Fruit fly (Drosophila melanogaster) whole organism, embryonic: Measurements from ENCODE around the gene CtsF.
A peak's percentile ranks its signal among the peaks of the same experiment; 100 is the strongest.

ENCODE experiments used
- Aef1 ChIP-seq: fragments of 200-800 bp; sonication (Bioruptor generic); IDR thresholded peaks from 3 replicates; pipeline ENCODE4 v1.3.6; 2022; ENCODE audit warnings: missing biosample characterization, missing genetic modification characterization
- Asciz ChIP-seq: fragments of 200-800 bp; sonication (Bioruptor generic); optimal IDR thresholded peaks from 2 replicates; lab custom pipeline; 2017; ENCODE audit warnings: missing biosample characterization, mild to moderate bottlenecking, missing genetic modification characterization, missing genetic modification reagents
- B-H2 ChIP-seq: fragments of 200-800 bp; sonication (Bioruptor generic); optimal IDR thresholded peaks from 2 replicates; lab custom pipeline; 2018; ENCODE audit warnings: missing biosample characterization, mild to moderate bottlenecking, missing genetic modification characterization
- BEAF-32 ChIP-seq: fragments of 200-800 bp; sonication (Bioruptor generic); optimal IDR thresholded peaks from 3 replicates; lab custom pipeline; 2017; ENCODE audit warnings: missing biosample characterization, missing genetic modification characterization, mild to moderate bottlenecking, moderate library complexity, missing genetic modification reagents
- CG12104 ChIP-seq: fragments of 200-800 bp; sonication (Bioruptor generic); optimal IDR thresholded peaks from 3 replicates; lab custom pipeline; 2016; ENCODE audit warnings: missing biosample characterization, missing genetic modification characterization
- CG12659 ChIP-seq: fragments of 200-800 bp; sonication (Bioruptor generic); optimal IDR thresholded peaks from 3 replicates; lab custom pipeline; 2017; ENCODE audit warnings: mild to moderate bottlenecking, missing biosample characterization, missing genetic modification reagents, missing genetic modification characterization
- CG12744 ChIP-seq: fragments of 200-800 bp; sonication (Bioruptor generic); optimal IDR thresholded peaks from 2 replicates; lab custom pipeline; 2016; ENCODE audit warnings: missing biosample characterization, missing genetic modification characterization
- CG13123 ChIP-seq: fragments of 200-800 bp; sonication (Bioruptor generic); optimal IDR thresholded peaks from 2 replicates; lab custom pipeline; 2016; ENCODE audit warnings: missing biosample characterization, missing genetic modification characterization
- CG13287 ChIP-seq: fragments of 200-800 bp; sonication (Bioruptor generic); IDR thresholded peaks from 2 replicates; pipeline ENCODE4 v1.3.6; 2022; ENCODE audit warnings: missing biosample characterization, missing genetic modification characterization; ENCODE audit not compliant: partially characterized antibody
- CG13894 ChIP-seq: fragments of 200-800 bp; sonication (Bioruptor generic); optimal IDR thresholded peaks from 3 replicates; lab custom pipeline; 2018; ENCODE audit warnings: missing biosample characterization, mild to moderate bottlenecking, missing genetic modification characterization, moderate library complexity
- CG15479 ChIP-seq: fragments of 200-800 bp; sonication (Bioruptor generic); optimal IDR thresholded peaks from 3 replicates; lab custom pipeline; 2019; ENCODE audit warnings: missing biosample characterization, mild to moderate bottlenecking, missing genetic modification characterization, moderate library complexity
- CG32772 ChIP-seq: fragments of 200-800 bp; sonication (Bioruptor generic); IDR thresholded peaks from 2 replicates; pipeline ENCODE4 v1.3.6; 2022; ENCODE audit warnings: missing biosample characterization, missing genetic modification characterization
- CG33213 ChIP-seq: fragments of 200-800 bp; sonication (Bioruptor generic); optimal IDR thresholded peaks from 3 replicates; lab custom pipeline; 2016; ENCODE audit warnings: missing biosample characterization, missing genetic modification characterization
- CG34376 ChIP-seq: fragments of 200-800 bp; sonication (Bioruptor generic); optimal IDR thresholded peaks from 2 replicates; lab custom pipeline; 2018; ENCODE audit warnings: missing biosample characterization, mild to moderate bottlenecking, missing genetic modification characterization
- CG5245 ChIP-seq: fragments of 200-800 bp; sonication (Bioruptor generic); optimal IDR thresholded peaks from 3 replicates; lab custom pipeline; 2016; ENCODE audit warnings: missing biosample characterization, missing genetic modification characterization
- CG6683 ChIP-seq: fragments of 200-800 bp; sonication (Bioruptor generic); optimal IDR thresholded peaks from 2 replicates; lab custom pipeline; 2017; ENCODE audit warnings: missing biosample characterization, mild to moderate bottlenecking, missing genetic modification characterization, missing genetic modification reagents
- CG9215 ChIP-seq: fragments of 200-800 bp; sonication (Bioruptor generic); IDR thresholded peaks from 2 replicates; pipeline ENCODE4 v1.3.6; 2022; ENCODE audit warnings: missing biosample characterization, missing genetic modification characterization
- CG9437 ChIP-seq: fragments of 200-800 bp; sonication (Bioruptor generic); optimal IDR thresholded peaks from 2 replicates; lab custom pipeline; 2018; ENCODE audit warnings: missing biosample characterization, mild to moderate bottlenecking, missing genetic modification characterization
- CrebB ChIP-seq: fragments of 200-800 bp; sonication (Bioruptor generic); optimal IDR thresholded peaks from 3 replicates; lab custom pipeline; 2018; ENCODE audit warnings: missing biosample characterization, mild to moderate bottlenecking, missing genetic modification characterization
- D19B ChIP-seq: fragments of 200-800 bp; sonication (Bioruptor generic); optimal IDR thresholded peaks from 2 replicates; lab custom pipeline; 2017; ENCODE audit warnings: missing biosample characterization, mild to moderate bottlenecking, missing genetic modification characterization
- Dip2 ChIP-seq: fragments of 200-800 bp; sonication (Bioruptor generic); IDR thresholded peaks from 2 replicates; pipeline ENCODE4 v1.3.6; 2022; ENCODE audit warnings: missing biosample characterization, missing genetic modification characterization
- E2f2 ChIP-seq: fragments of 200-800 bp; sonication (Bioruptor generic); IDR thresholded peaks from 2 replicates; pipeline ENCODE4 v1.3.6; 2022; ENCODE audit warnings: missing biosample characterization, missing genetic modification characterization
- Elba2 ChIP-seq: fragments of 200-800 bp; sonication (Bioruptor generic); optimal IDR thresholded peaks from 3 replicates; lab custom pipeline; 2016; ENCODE audit warnings: missing biosample characterization, missing genetic modification characterization
- H2.0 ChIP-seq: fragments of 200-800 bp; sonication (Bioruptor generic); IDR thresholded peaks from 2 replicates; pipeline ENCODE4 v1.3.6; 2022; ENCODE audit warnings: missing biosample characterization, missing genetic modification characterization
- HLHmδ ChIP-seq: fragments of 200-800 bp; sonication (Bioruptor generic); optimal IDR thresholded peaks from 2 replicates; lab custom pipeline; 2018; ENCODE audit warnings: missing biosample characterization, mild to moderate bottlenecking, missing genetic modification characterization, moderate library complexity
- Hmx ChIP-seq: fragments of 200-800 bp; sonication (Bioruptor generic); optimal IDR thresholded peaks from 2 replicates; lab custom pipeline; 2016; ENCODE audit warnings: missing biosample characterization, missing genetic modification characterization
- Mrtf ChIP-seq: fragments of 200-800 bp; sonication (Bioruptor generic); IDR thresholded peaks from 3 replicates; pipeline ENCODE4 v1.3.6; 2022; ENCODE audit warnings: missing biosample characterization, missing genetic modification characterization
- NfI ChIP-seq: fragments of 200-800 bp; sonication (Bioruptor generic); optimal IDR thresholded peaks from 3 replicates; lab custom pipeline; 2018; ENCODE audit warnings: missing biosample characterization, mild to moderate bottlenecking, missing genetic modification characterization, moderate library complexity
- Scr ChIP-seq: fragments of 200-800 bp; sonication (Bioruptor generic); IDR thresholded peaks from 2 replicates; pipeline ENCODE4 v1.3.6; 2022; ENCODE audit warnings: missing biosample characterization, missing genetic modification characterization; ENCODE audit not compliant: partially characterized antibody
- Sry-δ ChIP-seq: fragments of 200-800 bp; sonication (Bioruptor generic); optimal IDR thresholded peaks from 2 replicates; lab custom pipeline; 2016; ENCODE audit warnings: missing biosample characterization, missing genetic modification characterization
- Vsx1 ChIP-seq: fragments of 200-800 bp; sonication (Bioruptor generic); optimal IDR thresholded peaks from 2 replicates; lab custom pipeline; 2017; ENCODE audit warnings: missing biosample characterization, mild to moderate bottlenecking, missing genetic modification characterization, missing genetic modification reagents
- Xrp1 ChIP-seq: fragments of 200-800 bp; sonication (Bioruptor generic); IDR thresholded peaks from 2 replicates; pipeline ENCODE4 v1.3.6; 2022; ENCODE audit warnings: missing biosample characterization, missing genetic modification characterization
- bowl ChIP-seq: fragments of 200-800 bp; sonication (Bioruptor generic); IDR thresholded peaks from 2 replicates; pipeline ENCODE4 v1.3.6; 2022; ENCODE audit warnings: missing biosample characterization, missing genetic modification characterization
- chinmo ChIP-seq: fragments of 200-800 bp; sonication (Bioruptor generic); IDR thresholded peaks from 4 replicates; pipeline ENCODE4 v1.3.6; 2022; ENCODE audit warnings: missing biosample characterization, missing genetic modification characterization; ENCODE audit not compliant: partially characterized antibody
- disco-r ChIP-seq: fragments of 200-800 bp; sonication (Bioruptor generic); optimal IDR thresholded peaks from 2 replicates; lab custom pipeline; 2016; ENCODE audit warnings: missing biosample characterization, missing genetic modification characterization
- ewg ChIP-seq: fragments of 200-800 bp; sonication (Bioruptor generic); optimal IDR thresholded peaks from 3 replicates; lab custom pipeline; 2017; ENCODE audit warnings: mild to moderate bottlenecking, missing biosample characterization, missing genetic modification reagents, missing genetic modification characterization
- grau ChIP-seq: fragments of 200-800 bp; optimal IDR thresholded peaks from 3 replicates; lab custom pipeline; 2019; ENCODE audit warnings: missing biosample characterization, mild to moderate bottlenecking, missing genetic modification characterization, moderate library complexity
- lbe ChIP-seq: fragments of 200-800 bp; sonication (Bioruptor generic); optimal IDR thresholded peaks from 2 replicates; lab custom pipeline; 2016; ENCODE audit warnings: missing biosample characterization, mild to moderate bottlenecking, missing genetic modification characterization
- mirr ChIP-seq: fragments of 200-800 bp; sonication (Bioruptor generic); optimal IDR thresholded peaks from 3 replicates; lab custom pipeline; 2018; ENCODE audit warnings: missing biosample characterization, mild to moderate bottlenecking, missing genetic modification characterization
- onecut ChIP-seq: fragments of 200-800 bp; sonication (Bioruptor generic); IDR thresholded peaks from 2 replicates; pipeline ENCODE4 v1.3.6; 2022; ENCODE audit warnings: missing biosample characterization, missing genetic modification characterization
- otp ChIP-seq: fragments of 200-800 bp; sonication (Bioruptor generic); IDR thresholded peaks from 3 replicates; pipeline ENCODE4, ENCODE4 v1.3.6; 2022; ENCODE audit warnings: missing biosample characterization, missing genetic modification characterization
- scrt ChIP-seq: fragments of 200-800 bp; sonication (Bioruptor generic); optimal IDR thresholded peaks from 2 replicates; lab custom pipeline; 2018; ENCODE audit warnings: missing biosample characterization, mild to moderate bottlenecking, missing genetic modification characterization, moderate library complexity
- sima ChIP-seq: fragments of 200-800 bp; sonication (Bioruptor generic); optimal IDR thresholded peaks from 2 replicates; lab custom pipeline; 2016; ENCODE audit warnings: missing biosample characterization, missing genetic modification characterization
- slp2 ChIP-seq: fragments of 200-800 bp; sonication (Bioruptor generic); optimal IDR thresholded peaks from 2 replicates; lab custom pipeline; 2016; ENCODE audit warnings: missing biosample characterization, missing genetic modification characterization
- sna ChIP-seq: fragments of 200-800 bp; sonication (Bioruptor generic); IDR thresholded peaks from 2 replicates; pipeline ENCODE4 v1.3.6; 2022; ENCODE audit warnings: missing biosample characterization, missing genetic modification characterization; ENCODE audit not compliant: partially characterized antibody
- sqz ChIP-seq: fragments of 200-800 bp; sonication (Bioruptor generic); optimal IDR thresholded peaks from 3 replicates; lab custom pipeline; 2018; ENCODE audit warnings: missing biosample characterization, mild to moderate bottlenecking, missing genetic modification characterization
- sr ChIP-seq: fragments of 200-800 bp; sonication (Bioruptor generic); IDR thresholded peaks from 3 replicates; pipeline ENCODE4 v1.3.6; 2022; ENCODE audit warnings: missing biosample characterization, missing genetic modification characterization
- stc ChIP-seq: fragments of 200-800 bp; sonication (Bioruptor generic); IDR thresholded peaks from 2 replicates; pipeline ENCODE4 v1.3.6; 2022; ENCODE audit warnings: missing biosample characterization, missing genetic modification characterization
- zfh1 ChIP-seq: fragments of 200-800 bp; sonication (Bioruptor generic); IDR thresholded peaks from 3 replicates; pipeline ENCODE4 v1.3.6; 2022; ENCODE audit warnings: missing biosample characterization, missing genetic modification characterization

Gene CtsF

dm6 chr3R:5283360-5283963, 31.9 kb upstream of the CtsF start (continued):
- peak; percentile 59 for TF ChIP-seq E2f2 (GFP tag; lab: Robert Waterston, UW)
- no peak for TF ChIP-seq Dip2 (GFP tag; lab: Robert Waterston, UW)
- TF ChIP-seq sima (GFP tag; lab: Kevin White, UChicago), result peak; percentile 86
- peak; percentile 94 for TF ChIP-seq CG13894 (tag; lab: Kevin White, UChicago)
- peak; percentile 89 for TF ChIP-seq sqz
- peak; percentile 94 for TF ChIP-seq CG34376 (GFP tag; lab: Kevin White, UChicago)
- TF ChIP-seq otp (GFP tag; lab: Robert Waterston, UW), result no peak; the same call in 1 of the 3 replicates
- peak; percentile 77 for TF ChIP-seq zfh1 (GFP tag; lab: Robert Waterston, UW)
- TF ChIP-seq Xrp1 (GFP tag; lab: Robert Waterston, UW), result peak; percentile 84
- peak; percentile 77 for TF ChIP-seq disco-r (GFP tag; lab: Kevin White, UChicago)
- peak; percentile 83 for TF ChIP-seq CrebB (tag; lab: Kevin White, UChicago)
- peak; percentile 85 for TF ChIP-seq D19B (GFP tag; lab: Kevin White, UChicago)
- peak; percentile 70 for TF ChIP-seq CG5245 (GFP tag; lab: Kevin White, UChicago)
- TF ChIP-seq lbe (GFP tag; lab: Kevin White, UChicago), result peak; percentile 54
- no peak for TF ChIP-seq sna (GFP tag; lab: Robert Waterston, UW)
- TF ChIP-seq mirr, result peak; percentile 77
- TF ChIP-seq stc (GFP tag; lab: Robert Waterston, UW), result peak; percentile 70
- TF ChIP-seq CG9215 (GFP tag; lab: Robert Waterston, UW), result peak; percentile 87
- TF ChIP-seq slp2 (GFP tag; lab: Kevin White, UChicago), result peak; percentile 88
- no peak for TF ChIP-seq HLHmδ (GFP tag; lab: Kevin White, UChicago)
- TF ChIP-seq grau (tag; lab: Kevin White, UChicago), result peak; percentile 92
- peak; percentile 78 for TF ChIP-seq CG32772
- peak; percentile 58 for TF ChIP-seq CG13123 (GFP tag; lab: Kevin White, UChicago)
- TF ChIP-seq ewg (GFP tag; lab: Kevin White, UChicago), result peak; percentile 78
- no peak for TF ChIP-seq Scr (GFP tag; lab: Robert Waterston, UW)
- peak; percentile 95 for TF ChIP-seq CG12659 (GFP tag; lab: Kevin White, UChicago)
- peak; percentile 88 for TF ChIP-seq CG12744 (GFP tag; lab: Kevin White, UChicago)
- TF ChIP-seq Sry-δ (GFP tag; lab: Kevin White, UChicago), result peak; percentile 60
- TF ChIP-seq CG15479, result no peak
- TF ChIP-seq Hmx (GFP tag; lab: Kevin White, UChicago), result peak; percentile 73
- TF ChIP-seq Aef1 (GFP tag; lab: Robert Waterston, UW), result peak; percentile 68
- peak; percentile 80 for TF ChIP-seq B-H2 (GFP tag; lab: Kevin White, UChicago)
- TF ChIP-seq onecut (GFP tag; lab: Robert Waterston, UW), result peak; percentile 78
- peak; percentile 92 for TF ChIP-seq CG12104 (GFP tag; lab: Kevin White, UChicago)
- TF ChIP-seq chinmo (GFP tag; lab: Robert Waterston, UW), result no peak
- peak; percentile 85 for TF ChIP-seq CG9437 (GFP tag; lab: Kevin White, UChicago)
- TF ChIP-seq Elba2 (GFP tag; lab: Kevin White, UChicago), result no peak
- peak; percentile 80 for TF ChIP-seq Vsx1 (GFP tag; lab: Kevin White, UChicago)
- peak; percentile 87 for TF ChIP-seq scrt (GFP tag; lab: Kevin White, UChicago)
- TF ChIP-seq sr, result peak; percentile 43; the same call in 1 of the 3 replicates
- no peak for TF ChIP-seq CG13287 (GFP tag; lab: Robert Waterston, UW)
- peak; percentile 89 for TF ChIP-seq Asciz
- TF ChIP-seq CG33213 (GFP tag; lab: Kevin White, UChicago), result peak; percentile 87
- peak; percentile 73; the same call in 2 of the 3 replicates for TF ChIP-seq Mrtf (GFP tag; lab: Robert Waterston, UW)
- TF ChIP-seq BEAF-32 (GFP tag; lab: Kevin White, UChicago), result no peak
- TF ChIP-seq bowl (GFP tag; lab: Robert Waterston, UW), result peak; percentile 78
- TF ChIP-seq CG6683 (GFP tag; lab: Kevin White, UChicago), result peak; percentile 87
- peak; percentile 74; the same call in 1 of the 2 replicates for TF ChIP-seq H2.0 (GFP tag; lab: Robert Waterston, UW)
- peak; percentile 87 for TF ChIP-seq NfI (GFP tag; lab: Kevin White, UChicago)
